Fruit fly (Drosophila melanogaster) whole organism, embryonic: Measurements from ENCODE around the gene CG34026.

Experiments
- CG13624 ChIP-seq: fragments of 200-800 bp; sonication (Bioruptor generic); optimal IDR thresholded peaks from 2 replicates; lab custom pipeline; 2016; ENCODE audit warnings: missing biosample characterization, missing genetic modification characterization
- CG2712 ChIP-seq: fragments of 200-800 bp; optimal IDR thresholded peaks from 3 replicates; lab custom pipeline; 2019; ENCODE audit warnings: missing biosample characterization, mild to moderate bottlenecking, missing genetic modification characterization, moderate library complexity
- CG6813 ChIP-seq: fragments of 200-800 bp; sonication (Bioruptor generic); optimal IDR thresholded peaks from 2 replicates; lab custom pipeline; 2017; ENCODE audit warnings: missing biosample characterization, missing genetic modification characterization, mild to moderate bottlenecking, moderate library complexity, missing genetic modification reagents
- CG8281 ChIP-seq: fragments of 200-800 bp; sonication (Bioruptor generic); optimal IDR thresholded peaks from 2 replicates; lab custom pipeline; 2018; ENCODE audit warnings: missing biosample characterization, mild to moderate bottlenecking, missing genetic modification characterization, moderate library complexity
- Spps ChIP-seq: fragments of 200-800 bp; sonication (Bioruptor generic); optimal IDR thresholded peaks from 2 replicates; lab custom pipeline; 2018; ENCODE audit warnings: missing biosample characterization, mild to moderate bottlenecking, missing genetic modification characterization
- nerfin-2 ChIP-seq: fragments of 200-800 bp; sonication (Bioruptor generic); IDR thresholded peaks from 2 replicates; pipeline ENCODE4 v1.3.6; 2022; ENCODE audit warnings: missing biosample characterization, missing genetic modification characterization; ENCODE audit not compliant: partially characterized antibody
- repo ChIP-seq: fragments of 200-800 bp; sonication (Bioruptor generic); optimal IDR thresholded peaks from 2 replicates; lab custom pipeline; 2016; ENCODE audit warnings: missing biosample characterization, missing genetic modification characterization
- schlank ChIP-seq: fragments of 200-800 bp; sonication (Bioruptor generic); optimal IDR thresholded peaks from 2 replicates; lab custom pipeline; 2018; ENCODE audit warnings: missing biosample characterization, mild to moderate bottlenecking, missing genetic modification characterization

DNA sequence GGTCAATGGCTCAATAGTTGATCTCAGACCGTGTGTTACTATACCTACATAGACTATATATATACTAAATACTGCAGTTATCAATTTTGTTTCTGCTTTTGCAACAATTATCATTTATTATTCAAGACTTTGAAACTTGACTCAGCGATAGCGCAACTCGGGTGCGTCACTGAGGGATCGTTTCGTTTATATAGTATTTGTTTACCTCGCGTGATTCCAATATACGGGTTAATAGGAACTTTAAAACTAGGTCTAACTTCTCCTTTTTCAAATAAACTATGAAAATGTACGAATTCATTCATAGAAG lies 43.7 kb downstream of the CG34026 start:
- TF ChIP-seq schlank (tag; lab: Kevin White, UChicago): no peak
- TF ChIP-seq CG13624: no peak
- no peak for TF ChIP-seq CG6813 (GFP tag; lab: Kevin White, UChicago)
- no peak for TF ChIP-seq repo (GFP tag; lab: Kevin White, UChicago)
- TF ChIP-seq nerfin-2 (GFP tag; lab: Robert Waterston, UW): no peak
- no peak for TF ChIP-seq Spps (tag; lab: Kevin White, UChicago)
- no peak for TF ChIP-seq CG2712
- no peak for TF ChIP-seq CG8281 (tag; lab: Kevin White, UChicago)
